Worm (Caenorhabditis elegans): ENCODE data around the gene F19H6.5.
A peak's percentile ranks its signal among the peaks of the same experiment; 100 is the strongest.

The F19H6.5 gene

ce11 chrX:12364804-12365203, at the start of gene F19H6.5:
TSS of gene F19H6.5 (minus strand) at chrX:12364904.
- no peak for TF ChIP-seq hmbx-1 (tag; optimal IDR thresholded peaks at IDR 0.05)
- TF ChIP-seq F13C5.2 (tag; optimal IDR thresholded peaks at IDR 0.05), result no peak
- no peak for TF ChIP-seq hmg-4 (GFP tag; optimal IDR thresholded peaks at IDR 0.05)
- no peak for TF ChIP-seq ceh-13 (GFP tag; optimal IDR thresholded peaks at IDR 0.05)
- TF ChIP-seq hnd-1 (tag; optimal IDR thresholded peaks at IDR 0.05), result no peak
- TF ChIP-seq pes-1 (GFP tag; IDR thresholded peaks at IDR 0.05), result no peak
- TF ChIP-seq ets-7 (tag; optimal IDR thresholded peaks at IDR 0.05), result no peak

ce11 chrX:12413941-12414340, 49.2 kb upstream of the F19H6.5 start, which contains the start of gene lin-2:
TSS of gene lin-2 (minus strand) at chrX:12414041.
- TF ChIP-seq tbx-37 (GFP tag; conservative IDR thresholded peaks at IDR 0.05), result no peak
- no peak for TF ChIP-seq sea-1 (GFP tag; conservative IDR thresholded peaks at IDR 0.05)
- no peak for TF ChIP-seq ceh-36 (tag; optimal IDR thresholded peaks at IDR 0.05)
- TF ChIP-seq ama-1 (optimal IDR thresholded peaks at IDR 0.05), result no peak
- no peak for TF ChIP-seq tbx-11 (GFP tag; IDR thresholded peaks at IDR 0.05)
- no peak for TF ChIP-seq hmbx-1 (tag; optimal IDR thresholded peaks at IDR 0.05)
- TF ChIP-seq scrt-1 (GFP tag; IDR thresholded peaks at IDR 0.05), result no peak
- TF ChIP-seq ceh-13 (GFP tag; optimal IDR thresholded peaks at IDR 0.05), result no peak
- TF ChIP-seq pes-1 (GFP tag; IDR thresholded peaks at IDR 0.05), result no peak
- TF ChIP-seq hmg-4 (GFP tag; optimal IDR thresholded peaks at IDR 0.05), result no peak
- no peak for TF ChIP-seq F13C5.2 (tag; optimal IDR thresholded peaks at IDR 0.05)
- no peak for TF ChIP-seq ets-7 (tag; optimal IDR thresholded peaks at IDR 0.05)
- no peak for TF ChIP-seq tra-4 (tag; optimal IDR thresholded peaks at IDR 0.05)
- TF ChIP-seq flt-1 (GFP tag; IDR thresholded peaks at IDR 0.05), result no peak

DNA sequence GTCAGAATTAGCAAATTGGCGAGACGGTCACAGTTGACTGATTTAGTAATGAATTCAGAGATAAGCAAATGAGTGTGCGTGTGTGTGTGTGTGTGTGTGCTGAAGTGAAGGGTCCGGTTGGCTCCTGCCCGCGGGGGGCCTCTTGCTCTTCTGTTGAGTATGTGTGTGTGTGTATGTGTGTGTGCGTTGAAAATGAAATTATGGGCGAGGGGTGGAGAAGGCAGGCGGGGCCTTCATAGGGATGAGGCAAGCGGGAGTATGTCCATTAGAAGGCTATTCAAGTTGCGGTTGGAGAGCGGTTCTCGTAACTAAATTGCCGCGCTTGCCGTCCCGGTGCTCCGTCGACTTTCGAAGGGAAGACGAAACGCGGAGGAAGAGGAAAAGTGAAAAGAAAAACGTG, 42.6 kb upstream of the F19H6.5 start:
- TF ChIP-seq tbx-37 (GFP tag; conservative IDR thresholded peaks at IDR 0.05) (0 out of 2 replicates have a peak, but pooled peaks have one; percentile 12), hmbx-1 (tag; optimal IDR thresholded peaks at IDR 0.05) (no peak), B0310.2 (tag; optimal IDR thresholded peaks at IDR 0.05) (no peak), scrt-1 (GFP tag; IDR thresholded peaks at IDR 0.05) (0 out of 2 replicates have a peak, but pooled peaks have one; percentile 15), sea-1 (GFP tag; conservative IDR thresholded peaks at IDR 0.05) (no peak), flt-1 (GFP tag; IDR thresholded peaks at IDR 0.05) (no peak), F13C5.2 (tag; optimal IDR thresholded peaks at IDR 0.05) (peak; percentile 0), hnd-1 (tag; optimal IDR thresholded peaks at IDR 0.05) (no peak), ceh-13 (GFP tag; optimal IDR thresholded peaks at IDR 0.05) (no peak), pes-1 (GFP tag; IDR thresholded peaks at IDR 0.05) (no peak), hmg-4 (GFP tag; optimal IDR thresholded peaks at IDR 0.05) (peak; percentile 52), aly-1 (tag; optimal IDR thresholded peaks at IDR 0.05) (peak; percentile 77), ceh-36 (tag; optimal IDR thresholded peaks at IDR 0.05) (no peak)

DNA sequence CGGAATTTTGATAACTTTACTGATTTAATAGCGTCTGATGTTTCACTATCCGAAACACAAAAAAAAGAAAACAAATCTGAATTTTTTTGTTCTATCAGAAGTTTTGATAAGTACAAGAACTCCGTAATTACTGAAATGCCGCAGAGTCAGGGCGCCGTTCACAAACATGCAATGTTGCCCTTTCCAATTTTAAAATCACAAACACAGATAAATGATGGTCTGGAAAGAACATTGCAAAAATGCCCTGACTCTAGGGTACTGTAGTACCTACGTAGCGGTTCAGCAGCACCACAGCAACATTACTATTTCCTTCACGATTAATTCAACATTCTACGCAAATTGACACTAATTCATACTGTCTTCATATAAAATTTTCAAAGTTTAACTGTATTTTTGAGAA, 41.9 kb upstream of the F19H6.5 start:
- TF ChIP-seq sea-1 (GFP tag; conservative IDR thresholded peaks at IDR 0.05) (no peak), tbx-11 (GFP tag; IDR thresholded peaks at IDR 0.05) (no peak)

ce11 chrX:12406037-12406436, 41.3 kb upstream of the F19H6.5 start:
- TF ChIP-seq aly-1 (tag; optimal IDR thresholded peaks at IDR 0.05) (no peak), hmg-4 (GFP tag; optimal IDR thresholded peaks at IDR 0.05) (no peak), hmbx-1 (tag; optimal IDR thresholded peaks at IDR 0.05) (no peak), tbx-37 (GFP tag; conservative IDR thresholded peaks at IDR 0.05) (no peak), sea-1 (GFP tag; conservative IDR thresholded peaks at IDR 0.05) (no peak), ama-1 (optimal IDR thresholded peaks at IDR 0.05) (no peak), ets-7 (tag; optimal IDR thresholded peaks at IDR 0.05) (no peak), flt-1 (GFP tag; IDR thresholded peaks at IDR 0.05) (no peak), hnd-1 (tag; optimal IDR thresholded peaks at IDR 0.05) (no peak), scrt-1 (GFP tag; IDR thresholded peaks at IDR 0.05) (no peak), B0310.2 (tag; optimal IDR thresholded peaks at IDR 0.05) (no peak), F13C5.2 (tag; optimal IDR thresholded peaks at IDR 0.05) (no peak), pes-1 (GFP tag; IDR thresholded peaks at IDR 0.05) (no peak), ceh-13 (GFP tag; optimal IDR thresholded peaks at IDR 0.05) (no peak), tbx-11 (GFP tag; IDR thresholded peaks at IDR 0.05) (no peak)

DNA sequence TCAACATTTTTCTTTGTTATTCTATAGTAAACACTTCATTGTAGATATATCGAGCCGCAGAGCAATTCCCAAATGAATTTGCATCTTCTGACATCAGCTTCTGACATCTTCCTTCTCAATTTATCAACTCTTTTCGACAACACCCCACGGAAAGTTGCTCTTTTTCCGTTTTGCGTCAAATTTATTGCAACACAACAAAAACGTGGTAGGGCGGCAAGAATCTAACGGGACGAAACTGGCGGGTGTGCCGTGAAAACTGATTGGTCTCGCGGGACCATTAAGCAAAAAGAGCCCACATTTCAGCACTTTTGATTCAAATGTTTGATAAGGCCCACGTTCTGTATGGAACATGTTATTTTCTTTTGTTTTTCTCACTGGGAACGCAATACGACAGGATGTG, 40.0 kb upstream of the F19H6.5 start:
- TF ChIP-seq hmg-4 (GFP tag; optimal IDR thresholded peaks at IDR 0.05) (no peak), sea-1 (GFP tag; conservative IDR thresholded peaks at IDR 0.05) (no peak), hnd-1 (tag; optimal IDR thresholded peaks at IDR 0.05) (no peak), tbx-11 (GFP tag; IDR thresholded peaks at IDR 0.05) (no peak), aly-1 (tag; optimal IDR thresholded peaks at IDR 0.05) (no peak), tbx-37 (GFP tag; conservative IDR thresholded peaks at IDR 0.05) (no peak), scrt-1 (GFP tag; IDR thresholded peaks at IDR 0.05) (no peak)

DNA sequence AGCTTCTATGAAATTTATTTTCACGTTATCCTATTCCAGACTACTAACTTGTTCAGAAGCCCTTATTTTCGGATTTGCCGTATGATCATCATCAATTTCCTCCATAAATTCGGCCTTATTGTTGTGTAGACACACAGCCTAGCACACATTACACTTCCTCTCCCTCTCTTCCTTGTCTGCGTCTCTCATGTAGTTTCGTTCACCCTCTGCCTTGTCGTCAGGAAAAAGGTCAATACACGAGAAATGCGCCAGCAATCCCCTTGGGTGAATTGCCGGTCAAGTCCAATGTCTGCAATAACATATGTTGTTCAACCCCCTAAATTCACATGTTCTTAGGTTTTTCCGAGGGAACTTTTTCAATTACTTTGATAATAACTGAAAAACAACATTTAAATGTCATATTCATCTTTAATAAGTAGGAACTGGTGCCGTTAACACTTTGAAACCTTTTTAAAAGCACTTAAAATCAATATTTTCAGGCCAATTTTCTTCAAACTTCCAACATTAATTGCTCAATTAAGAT, 29.1 kb upstream of the F19H6.5 start, which contains the start of gene F17E5.2:
Gene F17E5.2 (plus strand): TSS at position 473 of the 523 bp plus-strand sequence.
- TF ChIP-seq ama-1 (optimal IDR thresholded peaks at IDR 0.05) (no peak), tbx-37 (GFP tag; conservative IDR thresholded peaks at IDR 0.05) (no peak), ets-7 (tag; optimal IDR thresholded peaks at IDR 0.05) (no peak), tbx-11 (GFP tag; IDR thresholded peaks at IDR 0.05) (0 out of 2 replicates have a peak, but pooled peaks have one; percentile 18), ceh-13 (GFP tag; optimal IDR thresholded peaks at IDR 0.05) (no peak), F13C5.2 (tag; optimal IDR thresholded peaks at IDR 0.05) (peak; percentile 18), sea-1 (GFP tag; conservative IDR thresholded peaks at IDR 0.05) (no peak), ceh-36 (tag; optimal IDR thresholded peaks at IDR 0.05) (no peak), B0310.2 (tag; optimal IDR thresholded peaks at IDR 0.05) (no peak), flt-1 (GFP tag; IDR thresholded peaks at IDR 0.05) (peak; percentile 15; the same call in 1 of the 2 replicates), pes-1 (GFP tag; IDR thresholded peaks at IDR 0.05) (no peak), tra-4 (tag; optimal IDR thresholded peaks at IDR 0.05) (no peak), scrt-1 (GFP tag; IDR thresholded peaks at IDR 0.05) (no peak), aly-1 (tag; optimal IDR thresholded peaks at IDR 0.05) (peak; percentile 32), hnd-1 (tag; optimal IDR thresholded peaks at IDR 0.05) (no peak), hmbx-1 (tag; optimal IDR thresholded peaks at IDR 0.05) (no peak), hmg-4 (GFP tag; optimal IDR thresholded peaks at IDR 0.05) (no peak)
